Worm (Caenorhabditis elegans): ENCODE data around the gene Y102A5C.36.
A peak's percentile ranks its signal among the peaks of the same experiment; 100 is the strongest.
"Not testable (repeated sequence)": the region's sequence is repeated elsewhere in the genome, so short reads cannot be mapped to it uniquely, and the experiment has no call there.

The Y102A5C.36 gene

DNA sequence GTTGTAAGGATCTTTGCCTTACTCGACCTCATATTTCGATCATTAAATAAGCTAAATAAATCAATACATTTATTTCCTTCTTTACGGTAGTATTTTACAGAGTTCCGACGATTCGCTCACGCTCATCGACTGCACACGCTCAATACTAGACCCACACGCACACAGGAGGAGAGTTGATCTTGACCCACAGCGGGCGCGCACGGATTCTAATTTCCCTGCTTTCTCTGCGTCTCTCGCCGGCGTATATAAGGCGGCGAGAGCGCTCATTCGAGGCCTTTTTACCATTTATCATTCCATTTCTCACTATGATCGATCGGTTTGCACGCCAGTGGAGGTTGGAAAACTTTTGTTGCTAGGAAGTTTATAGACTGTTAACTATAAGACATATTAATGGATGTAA lies 22.8 kb upstream of the Y102A5C.36 start (continued):
- TF ChIP-seq snpc-4 (GFP tag; optimal IDR thresholded peaks at IDR 0.05) (no peak), snpc-4 (tag; optimal IDR thresholded peaks at IDR 0.05) (peak in 1 of 4 experiments; percentile 40), attf-6 (GFP tag; IDR thresholded peaks at IDR 0.05) (peak; percentile 78), nhr-80 (tag; optimal IDR thresholded peaks at IDR 0.05) (no peak), die-1 (tag; optimal IDR thresholded peaks at IDR 0.05) (no peak), F57A8.1 (GFP tag; optimal IDR thresholded peaks at IDR 0.05) (no peak), Y56A3A.18 (GFP tag; IDR thresholded peaks at IDR 0.05) (no peak), efl-1 (GFP tag; optimal IDR thresholded peaks at IDR 0.05) (peak; percentile 79), nhr-120 (GFP tag; IDR thresholded peaks at IDR 0.05) (no peak)

DNA sequence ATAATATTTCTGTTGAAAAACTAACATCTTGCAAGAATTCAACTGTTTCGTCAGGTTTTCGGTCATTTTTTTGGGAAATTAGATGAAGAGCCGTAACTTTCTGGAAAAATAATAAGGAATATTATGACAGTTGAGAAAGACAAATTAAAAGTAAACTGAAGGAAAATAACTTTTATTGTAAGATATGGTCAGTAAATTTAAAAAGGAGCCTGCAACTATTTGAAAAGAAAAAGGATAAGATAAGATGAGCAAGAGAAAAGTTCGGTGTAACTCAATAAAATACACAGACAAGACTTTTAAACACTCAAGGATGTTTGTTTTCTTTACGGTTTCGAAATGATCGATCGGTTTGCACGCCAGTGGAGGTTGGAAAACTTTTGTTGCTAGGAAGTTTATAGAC lies 22.4 kb upstream of the Y102A5C.36 start, which contains the start of gene fbxa-111:
Gene fbxa-111, minus strand, starts transcription at position 101 of the 400 bp plus-strand sequence.
- TF ChIP-seq D2030.7 (GFP tag; IDR thresholded peaks at IDR 0.05); ztf-22 (GFP tag; optimal IDR thresholded peaks at IDR 0.05); tbp1 (GFP tag; optimal IDR thresholded peaks at IDR 0.05): not testable (repeated sequence)

DNA sequence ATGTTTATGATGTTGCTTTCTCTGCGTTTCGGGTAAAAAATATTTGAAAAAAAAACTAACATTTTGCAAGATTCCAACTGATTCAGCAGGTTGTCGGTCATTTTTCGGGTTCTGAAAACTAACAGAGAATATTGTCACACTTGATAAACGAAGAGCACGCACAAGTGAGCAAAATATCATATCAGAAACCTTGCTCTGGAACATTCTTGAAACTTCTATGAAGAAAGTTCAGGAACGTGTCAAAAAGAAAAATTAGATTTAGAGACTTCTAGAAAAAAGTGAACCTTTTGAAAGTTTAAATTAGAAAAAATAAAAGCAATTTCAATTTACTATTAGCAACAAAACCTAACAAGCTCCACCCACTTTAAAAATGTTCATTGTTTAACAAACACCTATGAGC lies 20.8 kb upstream of the Y102A5C.36 start, which contains the start of gene fbxa-112:
Gene fbxa-112, minus strand, starts transcription at position 101 of the 400 bp plus-strand sequence.
- TF ChIP-seq nhr-90 (tag; optimal IDR thresholded peaks at IDR 0.05); ZK185.1 (tag; optimal IDR thresholded peaks at IDR 0.05; ENCODE audit: poor library complexity, severe bottlenecking); F10E7.11 (tag; optimal IDR thresholded peaks at IDR 0.05): not testable (repeated sequence)

DNA sequence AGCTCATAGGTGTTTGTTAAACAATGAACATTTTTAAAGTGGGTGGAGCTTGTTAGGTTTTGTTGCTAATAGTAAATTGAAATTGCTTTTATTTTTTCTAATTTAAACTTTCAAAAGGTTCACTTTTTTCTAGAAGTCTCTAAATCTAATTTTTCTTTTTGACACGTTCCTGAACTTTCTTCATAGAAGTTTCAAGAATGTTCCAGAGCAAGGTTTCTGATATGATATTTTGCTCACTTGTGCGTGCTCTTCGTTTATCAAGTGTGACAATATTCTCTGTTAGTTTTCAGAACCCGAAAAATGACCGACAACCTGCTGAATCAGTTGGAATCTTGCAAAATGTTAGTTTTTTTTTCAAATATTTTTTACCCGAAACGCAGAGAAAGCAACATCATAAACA lies 11.5 kb upstream of the Y102A5C.36 start, which contains the start of gene fbxa-148:
Gene fbxa-148, plus strand, starts transcription at position 301 of the 400 bp plus-strand sequence.
- TF ChIP-seq T07F8.4 (tag; optimal IDR thresholded peaks at IDR 0.05); aptf-2 (GFP tag; conservative IDR thresholded peaks at IDR 0.05); F39B2.1 (GFP tag; IDR thresholded peaks at IDR 0.05): not testable (repeated sequence)

DNA sequence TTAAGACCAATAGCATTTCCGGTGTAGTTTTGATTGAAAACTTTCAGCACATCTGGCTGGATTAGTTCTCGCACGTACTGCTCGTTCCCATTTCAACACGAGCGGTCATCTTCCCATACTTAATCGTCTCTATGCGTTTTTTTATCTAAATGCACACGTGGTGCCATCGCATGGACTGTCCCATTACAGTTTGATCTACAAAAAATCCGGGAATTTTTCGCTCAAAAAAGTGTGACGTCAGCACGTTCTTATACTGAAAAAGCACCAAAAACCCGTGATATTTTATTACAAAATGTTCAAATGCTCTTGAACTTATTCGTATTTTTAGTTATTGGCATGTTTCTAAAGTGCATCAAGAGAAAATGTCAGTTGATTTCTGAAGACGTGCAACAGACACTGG lies 5.3 kb downstream of the Y102A5C.36 start, which contains the start of gene Y102A5C.4:
Gene Y102A5C.4, plus strand, starts transcription at position 301 of the 400 bp plus-strand sequence.
- TF ChIP-seq pbrm-1 (GFP tag; IDR thresholded peaks at IDR 0.05) (no peak), snpc-4 (GFP tag; optimal IDR thresholded peaks at IDR 0.05) (no peak), snpc-4 (tag; optimal IDR thresholded peaks at IDR 0.05) (no peak), lin-26 (GFP tag; IDR thresholded peaks at IDR 0.05) (no peak), cebp-1 (GFP tag; IDR thresholded peaks at IDR 0.05) (no peak), cebp-1 (tag; optimal IDR thresholded peaks at IDR 0.05) (no peak)

DNA sequence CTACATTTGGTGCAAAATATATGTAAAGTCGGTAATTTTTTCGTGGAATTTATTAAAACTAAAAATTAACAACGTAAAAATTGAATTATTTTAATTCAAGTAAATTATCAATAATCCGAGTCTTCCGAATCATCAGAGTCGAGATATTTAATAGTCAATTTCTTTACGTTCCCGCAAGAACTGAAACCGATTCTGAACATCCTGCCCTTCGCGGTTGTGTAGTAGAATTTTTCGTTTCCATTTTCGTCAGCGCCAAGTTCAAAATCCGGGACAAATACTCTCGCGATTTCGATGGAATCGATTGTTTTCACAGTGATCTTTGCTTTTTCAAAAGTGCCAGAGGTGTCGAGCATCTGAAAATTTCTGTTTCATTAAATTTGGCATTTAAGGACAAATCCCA lies 7.6 kb downstream of the Y102A5C.36 start:
- TF ChIP-seq attf-3 (GFP tag; conservative IDR thresholded peaks at IDR 0.05), result no peak
- no peak for TF ChIP-seq bed-1 (GFP tag; IDR thresholded peaks at IDR 0.05)
- no peak for TF ChIP-seq Y79H2A.3 (GFP tag; conservative IDR thresholded peaks at IDR 0.05)
- no peak for TF ChIP-seq nfya-1 (tag; optimal IDR thresholded peaks at IDR 0.05; ENCODE audit: borderline replicate concordance, insufficient read depth)
- no peak for TF ChIP-seq hlh-12 (tag; optimal IDR thresholded peaks at IDR 0.05)
- TF ChIP-seq lsy-27 (tag; optimal IDR thresholded peaks at IDR 0.05; ENCODE audit: borderline replicate concordance, insufficient read depth), result no peak
- TF ChIP-seq tbp1 (GFP tag; optimal IDR thresholded peaks at IDR 0.05), result peak; percentile 27
- TF ChIP-seq madf-10 (tag; optimal IDR thresholded peaks at IDR 0.05), result no peak
- TF ChIP-seq B0261.1 (tag; optimal IDR thresholded peaks at IDR 0.05), result no peak
- TF ChIP-seq ztf-6 (GFP tag; IDR thresholded peaks at IDR 0.05), result no peak
- TF ChIP-seq T07F8.4 (tag; optimal IDR thresholded peaks at IDR 0.05), result no peak
- TF ChIP-seq F37B4.10 (GFP tag; IDR thresholded peaks at IDR 0.05), result no peak
- TF ChIP-seq Y67H2A.10 (GFP tag; conservative IDR thresholded peaks at IDR 0.05), result no peak
- TF ChIP-seq zim-3 (tag; optimal IDR thresholded peaks at IDR 0.05), result peak; percentile 9
- TF ChIP-seq ceh-58 (GFP tag; IDR thresholded peaks at IDR 0.05), result no peak
- peak; percentile 31; the same call in 1 of the 2 replicates for TF ChIP-seq D2030.7 (GFP tag; IDR thresholded peaks at IDR 0.05)
- TF ChIP-seq tbx-9 (tag; optimal IDR thresholded peaks at IDR 0.05; ENCODE audit: borderline replicate concordance), result no peak
- TF ChIP-seq bed-2 (GFP tag; IDR thresholded peaks at IDR 0.05), result no peak
- no peak for TF ChIP-seq attf-5 (GFP tag; optimal IDR thresholded peaks at IDR 0.05)
- TF ChIP-seq repo-1 (tag; optimal IDR thresholded peaks at IDR 0.05), result no peak
- TF ChIP-seq B0019.2 (GFP tag; conservative IDR thresholded peaks at IDR 0.05), result no peak
- TF ChIP-seq nhr-90 (tag; optimal IDR thresholded peaks at IDR 0.05), result no peak
